Fruit fly (Drosophila melanogaster) whole organism: ENCODE data around the gene IKKepsilon.

ENCODE experiments used
- CG8478 ChIP-seq: fragments of >200 bp; optimal IDR thresholded peaks from 2 replicates; lab custom pipeline; 2018; ENCODE audit warnings: inconsistent platforms
- Dll ChIP-seq: fragments of >200 bp; optimal IDR thresholded peaks from 2 replicates; lab custom pipeline; 2017
- pan ChIP-seq: fragments of >200 bp; optimal IDR thresholded peaks from 2 replicates; lab custom pipeline; 2017
- psq ChIP-seq: fragments of >200 bp; optimal IDR thresholded peaks from 2 replicates; lab custom pipeline; 2017
- usp ChIP-seq: fragments of >200 bp; optimal IDR thresholded peaks from 2 replicates; lab custom pipeline; 2017; ENCODE audit warnings: missing biosample characterization, missing genetic modification characterization, mixed read lengths

DNA sequence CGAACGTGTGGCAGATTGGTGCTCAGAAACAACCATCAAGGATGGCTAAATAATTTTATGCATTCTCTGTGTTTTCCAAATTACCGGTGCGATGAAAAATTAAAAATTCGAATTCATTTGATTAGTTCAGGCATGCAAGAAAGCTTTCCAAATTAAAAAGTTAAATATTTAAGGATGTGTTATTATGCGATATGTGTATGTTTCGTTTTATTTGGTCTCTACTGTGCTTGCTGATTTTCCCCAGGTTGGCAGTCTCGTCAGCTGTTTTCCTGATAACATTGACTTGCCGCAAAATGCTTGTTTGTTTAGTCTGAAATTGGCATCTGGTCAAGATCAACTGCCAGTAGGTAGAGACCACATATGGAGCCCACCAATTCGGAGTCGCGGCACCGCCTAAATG is 26.0 kb upstream of the IKKepsilon start, which contains the start of gene CG2611:
- TF ChIP-seq psq (no peak), usp (GFP tag; lab: Kevin White, UChicago) (no peak), pan (lab: Kevin White, UChicago) (no peak), Dll (no peak), CG8478 (lab: Kevin White, UChicago) (no peak)
